Worm (Caenorhabditis elegans) whole organism, mixed stage, embryonic: ENCODE measurements around the gene mut-7.

Experiments used
- elt-3 ChIP-seq: fragments of 150-350 bp; optimal IDR thresholded peaks from 2 replicates; lab custom pipeline; 2014; ENCODE audit warnings: missing biosample characterization, missing genetic modification characterization
- lin-13 ChIP-seq: fragments of 150-350 bp; optimal IDR thresholded peaks from 2 replicates; lab custom pipeline; 2014; ENCODE audit warnings: missing biosample characterization, missing genetic modification characterization
- lsy-2 ChIP-seq: fragments of 150-350 bp; optimal IDR thresholded peaks from 2 replicates; lab custom pipeline; 2014; ENCODE audit warnings: missing biosample characterization, missing genetic modification characterization
- nhr-12 ChIP-seq: fragments of 150-350 bp; optimal IDR thresholded peaks from 2 replicates; lab custom pipeline; 2014; ENCODE audit warnings: missing biosample characterization, missing genetic modification characterization

DNA sequence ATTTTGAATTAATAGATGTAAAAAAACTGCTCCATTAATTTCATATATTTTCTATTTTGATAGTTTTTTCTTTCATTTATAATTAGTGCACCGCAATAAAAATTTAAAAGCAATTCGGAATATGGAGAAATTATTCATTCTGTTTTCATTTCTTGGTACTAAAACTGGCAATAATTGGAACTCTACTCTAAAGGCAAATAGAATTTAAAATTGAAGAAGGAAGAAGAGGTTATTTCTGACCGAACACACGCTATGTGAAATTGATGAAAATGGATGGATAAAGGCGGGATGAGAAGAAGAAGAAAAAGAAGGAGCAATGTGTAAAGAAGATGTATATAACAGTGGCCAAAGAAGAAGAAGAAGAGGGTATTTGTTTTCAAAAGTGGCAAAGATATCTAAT lies 41.0 kb upstream of the mut-7 start:
- TF ChIP-seq elt-3 (tag; lab: Kevin White, UChicago) (no peak), lsy-2 (tag; lab: Kevin White, UChicago) (no peak), nhr-12 (tag; lab: Kevin White, UChicago) (no peak), lin-13 (tag; lab: Kevin White, UChicago) (no peak)
